Fruit fly (Drosophila melanogaster) whole organism, embryonic: ENCODE measurements around the gene pasi2.

Experiments
- ATbp ChIP-seq: fragments of 200-800 bp; sonication (Bioruptor generic); optimal IDR thresholded peaks from 2 replicates; lab custom pipeline; 2017; ENCODE audit warnings: missing biosample characterization, mild to moderate bottlenecking, missing genetic modification characterization, missing genetic modification reagents
- CG11504 ChIP-seq: fragments of 200-800 bp; sonication (Bioruptor generic); optimal IDR thresholded peaks from 3 replicates; lab custom pipeline; 2019; ENCODE audit warnings: missing biosample characterization, mild to moderate bottlenecking, missing genetic modification characterization, moderate library complexity
- CG11723 ChIP-seq: fragments of 200-800 bp; sonication (Bioruptor generic); optimal IDR thresholded peaks from 2 replicates; lab custom pipeline; 2017; ENCODE audit warnings: missing biosample characterization, mild to moderate bottlenecking, missing genetic modification characterization
- CG12236 ChIP-seq: fragments of 200-800 bp; sonication (Bioruptor generic); optimal IDR thresholded peaks from 2 replicates; lab custom pipeline; 2016; ENCODE audit warnings: missing biosample characterization, missing genetic modification characterization
- CG13123 ChIP-seq: fragments of 200-800 bp; sonication (Bioruptor generic); optimal IDR thresholded peaks from 2 replicates; lab custom pipeline; 2016; ENCODE audit warnings: missing biosample characterization, missing genetic modification characterization
- CG13424 ChIP-seq: fragments of 200-800 bp; sonication (Bioruptor generic); optimal IDR thresholded peaks from 2 replicates; lab custom pipeline; 2019; ENCODE audit warnings: missing biosample characterization, mild to moderate bottlenecking, missing genetic modification characterization, moderate library complexity
- CG14860 ChIP-seq: fragments of 200-800 bp; sonication (Bioruptor generic); IDR thresholded peaks from 3 replicates; pipeline ENCODE4 v1.3.6; 2022; ENCODE audit warnings: missing biosample characterization, missing genetic modification characterization; ENCODE audit not compliant: partially characterized antibody
- CG1529 ChIP-seq: fragments of 200-800 bp; sonication (Bioruptor generic); optimal IDR thresholded peaks from 3 replicates; lab custom pipeline; 2018; ENCODE audit warnings: missing biosample characterization, missing genetic modification characterization
- CG16815 ChIP-seq: fragments of 200-800 bp; sonication (Bioruptor generic); optimal IDR thresholded peaks from 3 replicates; lab custom pipeline; 2017; ENCODE audit warnings: missing biosample characterization, mild to moderate bottlenecking, missing genetic modification characterization
- CG17829 ChIP-seq: fragments of 200-800 bp; optimal IDR thresholded peaks from 2 replicates; lab custom pipeline; 2019; ENCODE audit warnings: missing biosample characterization, mild to moderate bottlenecking, missing genetic modification characterization, moderate library complexity
- CG18262 ChIP-seq: fragments of 200-800 bp; optimal IDR thresholded peaks from 3 replicates; lab custom pipeline; 2019; ENCODE audit warnings: missing biosample characterization, mild to moderate bottlenecking, missing genetic modification characterization, moderate library complexity
- CG34376 ChIP-seq: fragments of 200-800 bp; sonication (Bioruptor generic); optimal IDR thresholded peaks from 2 replicates; lab custom pipeline; 2018; ENCODE audit warnings: missing biosample characterization, mild to moderate bottlenecking, missing genetic modification characterization
- CG7372 ChIP-seq: fragments of 200-800 bp; sonication (Bioruptor generic); IDR thresholded peaks from 2 replicates; pipeline ENCODE4 v1.3.6; 2022; ENCODE audit warnings: missing biosample characterization, missing genetic modification characterization
- CG8944 ChIP-seq: fragments of 200-800 bp; sonication (Bioruptor generic); optimal IDR thresholded peaks from 3 replicates; lab custom pipeline; 2016; ENCODE audit warnings: missing biosample characterization, missing genetic modification characterization
- CG9932 ChIP-seq: fragments of 200-800 bp; sonication (Bioruptor generic); IDR thresholded peaks from 2 replicates; pipeline ENCODE4 v1.3.6; 2022; ENCODE audit warnings: missing biosample characterization, missing genetic modification characterization
- Dip3 ChIP-seq: fragments of 200-800 bp; sonication (Bioruptor generic); optimal IDR thresholded peaks from 3 replicates; lab custom pipeline; 2016; ENCODE audit warnings: missing biosample characterization, missing genetic modification characterization
- Doc3 ChIP-seq: fragments of 200-800 bp; sonication (Bioruptor generic); IDR thresholded peaks from 3 replicates; pipeline ENCODE4 v1.3.6; 2022; ENCODE audit warnings: missing biosample characterization, missing genetic modification characterization; ENCODE audit not compliant: partially characterized antibody
- Fer3 ChIP-seq: fragments of 200-800 bp; sonication (Bioruptor generic); optimal IDR thresholded peaks from 2 replicates; lab custom pipeline; 2018; ENCODE audit warnings: missing biosample characterization, mild to moderate bottlenecking, missing genetic modification characterization, moderate library complexity
- HmgZ ChIP-seq: fragments of 200-800 bp; sonication (Bioruptor generic); optimal IDR thresholded peaks from 2 replicates; lab custom pipeline; 2018; ENCODE audit warnings: missing biosample characterization, mild to moderate bottlenecking, missing genetic modification characterization
- Hmr ChIP-seq: fragments of 200-800 bp; sonication (Bioruptor generic); optimal IDR thresholded peaks from 3 replicates; lab custom pipeline; 2017; ENCODE audit warnings: mild to moderate bottlenecking, missing biosample characterization, missing genetic modification reagents, missing genetic modification characterization
- Lpt ChIP-seq: fragments of >200 bp; optimal IDR thresholded peaks from 2 replicates; lab custom pipeline; 2018; ENCODE audit warnings: missing biosample characterization, missing genetic modification characterization
- Mad ChIP-seq: fragments of 200-800 bp; sonication (Bioruptor generic); optimal IDR thresholded peaks from 2 replicates; lab custom pipeline; 2016; ENCODE audit warnings: missing biosample characterization, missing genetic modification characterization
- Poxn ChIP-seq: fragments of 200-800 bp; sonication (Bioruptor generic); IDR thresholded peaks from 2 replicates; pipeline ENCODE4 v1.3.6; 2022; ENCODE audit warnings: missing biosample characterization, missing genetic modification characterization
- Rfx ChIP-seq: fragments of 200-800 bp; sonication (Bioruptor generic); IDR thresholded peaks from 2 replicates; pipeline ENCODE4 v1.3.6; 2022; ENCODE audit warnings: missing biosample characterization, missing genetic modification characterization
- Six4 ChIP-seq: fragments of 200-800 bp; sonication (Bioruptor generic); optimal IDR thresholded peaks from 2 replicates; lab custom pipeline; 2016; ENCODE audit warnings: missing biosample characterization, missing genetic modification characterization
- Sry-β ChIP-seq: fragments of 200-800 bp; sonication (Bioruptor generic); optimal IDR thresholded peaks from 2 replicates; lab custom pipeline; 2018; ENCODE audit warnings: missing biosample characterization, mild to moderate bottlenecking, missing genetic modification characterization, moderate library complexity
- Taf1 ChIP-seq: fragments of 200-800 bp; sonication (Bioruptor generic); IDR thresholded peaks from 2 replicates; pipeline ENCODE4 v1.3.6; 2022; ENCODE audit warnings: missing biosample characterization, missing genetic modification characterization
- amos ChIP-seq: fragments of 200-800 bp; sonication (Bioruptor generic); IDR thresholded peaks from 2 replicates; pipeline ENCODE4 v1.3.6; 2022; ENCODE audit warnings: missing biosample characterization, missing genetic modification characterization; ENCODE audit not compliant: partially characterized antibody
- cato ChIP-seq: fragments of 200-800 bp; sonication (Bioruptor generic); optimal IDR thresholded peaks from 2 replicates; lab custom pipeline; 2016; ENCODE audit warnings: missing biosample characterization, missing genetic modification characterization, borderline replicate concordance
- crc ChIP-seq: fragments of 200-800 bp; sonication (Bioruptor generic); optimal IDR thresholded peaks from 2 replicates; lab custom pipeline; 2016; ENCODE audit warnings: missing biosample characterization, missing genetic modification characterization
- cwo ChIP-seq: fragments of 200-800 bp; sonication (Bioruptor generic); optimal IDR thresholded peaks from 3 replicates; lab custom pipeline; 2017; ENCODE audit warnings: missing biosample characterization, missing genetic modification characterization, mild to moderate bottlenecking, moderate library complexity, missing genetic modification reagents
- dmrt99B ChIP-seq: fragments of 200-800 bp; sonication (Bioruptor generic); optimal IDR thresholded peaks from 2 replicates; lab custom pipeline; 2018; ENCODE audit warnings: missing biosample characterization, mild to moderate bottlenecking, missing genetic modification characterization, moderate library complexity
- dpn ChIP-seq, 2 experiments: fragments of 200-800 bp; sonication (Bioruptor generic); optimal IDR thresholded peaks; 3 replicates each; lab custom pipeline; 2016; ENCODE audit warnings: missing biosample characterization in 2 of 2, missing genetic modification characterization in 2 of 2
- emc ChIP-seq: fragments of 200-800 bp; sonication (Bioruptor generic); optimal IDR thresholded peaks from 2 replicates; lab custom pipeline; 2016; ENCODE audit warnings: missing biosample characterization, missing genetic modification characterization
- grau ChIP-seq: fragments of 200-800 bp; optimal IDR thresholded peaks from 3 replicates; lab custom pipeline; 2019; ENCODE audit warnings: missing biosample characterization, mild to moderate bottlenecking, missing genetic modification characterization, moderate library complexity
- grn ChIP-seq: fragments of 200-800 bp; sonication (Bioruptor generic); optimal IDR thresholded peaks from 3 replicates; lab custom pipeline; 2017; ENCODE audit warnings: missing biosample characterization, missing genetic modification characterization
- kay ChIP-seq: fragments of 200-800 bp; sonication (Bioruptor generic); optimal IDR thresholded peaks from 2 replicates; lab custom pipeline; 2016; ENCODE audit warnings: missing biosample characterization, missing genetic modification characterization
- maf-S ChIP-seq: fragments of 200-800 bp; sonication (Bioruptor generic); optimal IDR thresholded peaks from 2 replicates; lab custom pipeline; 2016; ENCODE audit warnings: missing biosample characterization, missing genetic modification characterization
- mld ChIP-seq: fragments of 200-800 bp; sonication (Bioruptor generic); IDR thresholded peaks from 3 replicates; pipeline ENCODE4 v1.3.6; 2022; ENCODE audit warnings: missing biosample characterization, missing genetic modification characterization; ENCODE audit not compliant: partially characterized antibody
- odd ChIP-seq: fragments of 200-800 bp; sonication (Bioruptor generic); optimal IDR thresholded peaks from 2 replicates; lab custom pipeline; 2017; ENCODE audit warnings: missing biosample characterization, mild to moderate bottlenecking, missing genetic modification characterization
- p53 ChIP-seq: fragments of 200-800 bp; sonication (Bioruptor generic); optimal IDR thresholded peaks from 2 replicates; lab custom pipeline; 2016; ENCODE audit warnings: missing biosample characterization, missing genetic modification characterization
- ranshi ChIP-seq: fragments of 200-800 bp; sonication (Bioruptor generic); IDR thresholded peaks from 2 replicates; pipeline ENCODE4 v1.3.6; 2022; ENCODE audit warnings: missing biosample characterization, missing genetic modification characterization
- schlank ChIP-seq: fragments of 200-800 bp; sonication (Bioruptor generic); optimal IDR thresholded peaks from 2 replicates; lab custom pipeline; 2018; ENCODE audit warnings: missing biosample characterization, mild to moderate bottlenecking, missing genetic modification characterization
- sug ChIP-seq: fragments of 200-800 bp; optimal IDR thresholded peaks from 2 replicates; lab custom pipeline; 2019; ENCODE audit warnings: missing biosample characterization, mild to moderate bottlenecking, missing genetic modification characterization, moderate library complexity
- tll ChIP-seq, 2 experiments: fragments of 200-800 bp in 1 of 2; fragments of >200 bp in 1 of 2; sonication (Bioruptor generic) in 1 of 2; optimal IDR thresholded peaks; 2 replicates each; lab custom pipeline; 2017 to 2019; ENCODE audit warnings: missing biosample characterization in 2 of 2, missing genetic modification characterization in 2 of 2, mild to moderate bottlenecking in 1 of 2, moderate library complexity in 1 of 2
- unc-4 ChIP-seq: fragments of 200-800 bp; sonication (Bioruptor generic); IDR thresholded peaks from 2 replicates; pipeline ENCODE4 v1.3.6; 2022; ENCODE audit warnings: missing biosample characterization, missing genetic modification characterization; ENCODE audit not compliant: partially characterized antibody
- zfh1 ChIP-seq: fragments of 200-800 bp; sonication (Bioruptor generic); IDR thresholded peaks from 3 replicates; pipeline ENCODE4 v1.3.6; 2022; ENCODE audit warnings: missing biosample characterization, missing genetic modification characterization

The pasi2 gene

dm6 chr3R:9341189-9342012 is 6.4 kb downstream of the pasi2 start (continued):
- TF ChIP-seq Rfx (peak; percentile 87), CG16815 (GFP tag; lab: Kevin White, UChicago) (peak; percentile 23), sug (tag; lab: Kevin White, UChicago) (peak; percentile 98), grau (tag; lab: Kevin White, UChicago) (peak; percentile 90), schlank (tag; lab: Kevin White, UChicago) (peak; percentile 60), cwo (peak; percentile 73), crc (GFP tag; lab: Kevin White, UChicago) (peak; percentile 6), Six4 (peak; percentile 63), ranshi (peak; percentile 41; the same call in 1 of the 2 replicates), mld (GFP tag; lab: Robert Waterston, UW) (peak; percentile 40; the same call in 1 of the 3 replicates), CG11723 (peak; percentile 71), CG8944 (GFP tag; lab: Kevin White, UChicago) (peak; percentile 27), CG13123 (peak; percentile 31), cato (GFP tag; lab: Kevin White, UChicago) (peak; percentile 23), Sry-β (peak; percentile 25), HmgZ (tag; lab: Kevin White, UChicago) (peak; percentile 79), CG17829 (tag; lab: Kevin White, UChicago) (peak; percentile 81), odd (peak; percentile 78), CG34376 (GFP tag; lab: Kevin White, UChicago) (peak; percentile 94), zfh1 (peak; percentile 65; the same call in 2 of the 3 replicates), amos (GFP tag; lab: Robert Waterston, UW) (peak; percentile 82; the same call in 1 of the 2 replicates), CG11504 (tag; lab: Kevin White, UChicago) (peak; percentile 84), CG13424 (tag; lab: Kevin White, UChicago) (peak; percentile 87), tll (GFP tag; optimal IDR thresholded peaks at IDR 0.05; lab: Kevin White, UChicago) (no peak), kay (GFP tag; lab: Kevin White, UChicago) (peak; percentile 66), CG7372 (GFP tag; lab: Robert Waterston, UW) (peak; percentile 42; the same call in 1 of the 2 replicates), dmrt99B (peak; percentile 82), Fer3 (tag; lab: Kevin White, UChicago) (peak; percentile 80), CG9932 (GFP tag; lab: Robert Waterston, UW) (peak; percentile 85), CG1529 (GFP tag; lab: Kevin White, UChicago) (peak; percentile 70), CG14860 (GFP tag; lab: Robert Waterston, UW) (peak; percentile 90), Poxn (GFP tag; lab: Robert Waterston, UW) (no peak), Dip3 (GFP tag; lab: Kevin White, UChicago) (peak; percentile 75), ATbp (peak; percentile 53), p53 (GFP tag; lab: Kevin White, UChicago) (no peak), CG12236 (GFP tag; lab: Kevin White, UChicago) (peak; percentile 46), CG18262 (peak; percentile 82), Taf1 (GFP tag; lab: Robert Waterston, UW) (0 out of 2 replicates have a peak, but pooled peaks have one; percentile 26), grn (GFP tag; lab: Kevin White, UChicago) (peak; percentile 15), Mad (GFP tag; lab: Kevin White, UChicago) (peak; percentile 58), Lpt (GFP tag; lab: Kevin White, UChicago) (no peak), unc-4 (GFP tag; lab: Robert Waterston, UW) (peak; percentile 97), emc (GFP tag; lab: Kevin White, UChicago) (peak; percentile 11), maf-S (GFP tag; lab: Kevin White, UChicago) (no peak), dpn (GFP tag; optimal IDR thresholded peaks at IDR 0.05; lab: Kevin White, UChicago) (peak; percentile 65 to 77), Hmr (GFP tag; lab: Kevin White, UChicago) (peak; percentile 86), Doc3 (GFP tag; lab: Robert Waterston, UW) (peak; percentile 95)
